Worm (Caenorhabditis elegans): ENCODE measurements around the gene srg-61.

Gene srg-61

ce11 chrV:2739607-2740006, 521 bp downstream of the srg-61 start:
- TF ChIP-seq snpc-4 (tag; optimal IDR thresholded peaks at IDR 0.05): peak; percentile 8
- no peak for TF ChIP-seq nhr-11 (tag; optimal IDR thresholded peaks at IDR 0.05)

ce11 chrV:2738174-2738573, 2.0 kb downstream of the srg-61 start, which contains the start of gene srg-56:
Gene srg-56, minus strand, starts transcription at chrV:2738274.
- TF ChIP-seq peb-1 (tag; optimal IDR thresholded peaks at IDR 0.05) (no peak), nhr-21 (tag; optimal IDR thresholded peaks at IDR 0.05) (no peak), ztf-11 (tag; optimal IDR thresholded peaks at IDR 0.05) (no peak), unc-62 (GFP tag; optimal IDR thresholded peaks at IDR 0.05) (no peak), mdl-1 (tag; optimal IDR thresholded peaks at IDR 0.05) (no peak), mbf-1 (tag; optimal IDR thresholded peaks at IDR 0.05) (no peak), aly-2 (tag; optimal IDR thresholded peaks at IDR 0.05) (no peak), nhr-12 (tag; optimal IDR thresholded peaks at IDR 0.05) (no peak), C34F6.9 (tag; optimal IDR thresholded peaks at IDR 0.05) (no peak), ztf-1 (GFP tag; conservative IDR thresholded peaks at IDR 0.05) (no peak), nhr-129 (tag; optimal IDR thresholded peaks at IDR 0.05) (no peak), egl-27 (tag; optimal IDR thresholded peaks at IDR 0.05) (no peak), gmeb-1 (tag; optimal IDR thresholded peaks at IDR 0.05) (no peak), sem-4 (tag; optimal IDR thresholded peaks at IDR 0.05) (no peak), blmp-1 (tag; optimal IDR thresholded peaks at IDR 0.05; ENCODE audit: insufficient read depth) (no peak), nhr-25 (tag; optimal IDR thresholded peaks at IDR 0.05) (no peak), nhr-10 (tag; optimal IDR thresholded peaks at IDR 0.05) (no peak)

ce11 chrV:2734360-2734759, 5.8 kb downstream of the srg-61 start, which contains the start of gene srg-57:
Gene srg-57, minus strand, starts transcription at chrV:2734460.
- TF ChIP-seq C34F6.9 (tag; optimal IDR thresholded peaks at IDR 0.05) (no peak), fos-1 (tag; optimal IDR thresholded peaks at IDR 0.05) (no peak), sma-9 (GFP tag; optimal IDR thresholded peaks at IDR 0.05) (no peak), sma-9 (tag; optimal IDR thresholded peaks at IDR 0.05) (no peak), sma-3 (GFP tag; optimal IDR thresholded peaks at IDR 0.05) (no peak), aly-2 (tag; optimal IDR thresholded peaks at IDR 0.05) (no peak), blmp-1 (tag; optimal IDR thresholded peaks at IDR 0.05; ENCODE audit: insufficient read depth) (no peak), mdl-1 (tag; optimal IDR thresholded peaks at IDR 0.05) (no peak), lin-13 (GFP tag; optimal IDR thresholded peaks at IDR 0.05) (no peak), ZK546.5 (tag; optimal IDR thresholded peaks at IDR 0.05) (no peak), Y55F3AM.14 (GFP tag; optimal IDR thresholded peaks at IDR 0.05) (no peak), nhr-237 (tag; optimal IDR thresholded peaks at IDR 0.05) (no peak), elt-3 (tag; optimal IDR thresholded peaks at IDR 0.05) (no peak), ztf-4 (tag; optimal IDR thresholded peaks at IDR 0.05) (no peak), unc-55 (GFP tag; optimal IDR thresholded peaks at IDR 0.05) (no peak), unc-39 (tag; optimal IDR thresholded peaks at IDR 0.05) (no peak), ceh-82 (tag; optimal IDR thresholded peaks at IDR 0.05) (no peak), R02D3.7 (tag; optimal IDR thresholded peaks at IDR 0.05) (no peak), nhr-129 (tag; optimal IDR thresholded peaks at IDR 0.05) (no peak)

- TF ChIP-seq lin-13 (GFP tag; optimal IDR thresholded peaks at IDR 0.05): no peak
- TF ChIP-seq lsy-2 (tag; optimal IDR thresholded peaks at IDR 0.05): no peak
- TF ChIP-seq nhr-23 (tag; optimal IDR thresholded peaks at IDR 0.05): no peak
- peak; percentile 57 for TF ChIP-seq F13H6.1 (tag; optimal IDR thresholded peaks at IDR 0.05)
- TF ChIP-seq ceh-16 (tag; optimal IDR thresholded peaks at IDR 0.05): no peak
- no peak for TF ChIP-seq nhr-21 (tag; optimal IDR thresholded peaks at IDR 0.05)
- TF ChIP-seq nhr-25 (tag; optimal IDR thresholded peaks at IDR 0.05): no peak
- TF ChIP-seq nhr-77 (tag; optimal IDR thresholded peaks at IDR 0.05): no peak
These were observed 9.2 kb downstream of the srg-61 start, which contains the start of gene dod-3 for ce11 chrV:2730784-2731480. Gene dod-3, minus strand, starts transcription at chrV:2731098.

All from whole organism, L2 larva.